Worm (Caenorhabditis elegans) whole organism, late embryonic: ENCODE data around the gene K11E4.6.
A peak's percentile ranks its signal among the peaks of the same experiment; 100 is the strongest.

ENCODE experiments used
- F13H6.1 ChIP-seq: sonication (generic microtip); optimal IDR thresholded peaks from 2 replicates; lab custom pipeline; 2016; ENCODE audit warnings: missing genetic modification characterization, missing compliant biosample characterization
- K09A11.1 ChIP-seq: sonication (generic microtip); optimal IDR thresholded peaks from 2 replicates; lab custom pipeline; 2017; ENCODE audit warnings: antibody characterized with exemption, mild to moderate bottlenecking, missing genetic modification characterization, missing compliant biosample characterization; ENCODE audit not compliant: insufficient read depth
- T23F11.4 ChIP-seq: fragments of 200-800 bp; sonication (Bioruptor generic); optimal IDR thresholded peaks from 2 replicates; lab custom pipeline; 2018; ENCODE audit warnings: mild to moderate bottlenecking, missing genetic modification characterization, missing compliant biosample characterization
- Y22D7AL.16 ChIP-seq: sonication (generic microtip); optimal IDR thresholded peaks from 2 replicates; lab custom pipeline; 2016; ENCODE audit warnings: missing genetic modification characterization, missing compliant biosample characterization
- ahr-1 ChIP-seq: sonication (generic microtip); optimal IDR thresholded peaks from 2 replicates; lab custom pipeline; 2016; ENCODE audit warnings: missing genetic modification characterization, missing compliant biosample characterization
- ceh-18 ChIP-seq: sonication (generic microtip); optimal IDR thresholded peaks from 2 replicates; lab custom pipeline; 2016; ENCODE audit warnings: missing genetic modification characterization, missing compliant biosample characterization
- ceh-2 ChIP-seq: sonication (generic microtip); optimal IDR thresholded peaks from 2 replicates; lab custom pipeline; 2016; ENCODE audit warnings: missing genotype, missing genetic modification characterization, missing compliant biosample characterization
- ceh-22 ChIP-seq: sonication (generic microtip); optimal IDR thresholded peaks from 2 replicates; lab custom pipeline; 2017; ENCODE audit warnings: missing biosample characterization, missing genetic modification characterization
- ceh-34 ChIP-seq: sonication (generic microtip); optimal IDR thresholded peaks from 2 replicates; lab custom pipeline; 2016; ENCODE audit warnings: mild to moderate bottlenecking, missing genetic modification characterization, missing compliant biosample characterization
- ceh-48 ChIP-seq: sonication (generic microtip); optimal IDR thresholded peaks from 2 replicates; lab custom pipeline; 2016; ENCODE audit warnings: missing genetic modification characterization, inconsistent platforms, missing compliant biosample characterization
- ceh-6 ChIP-seq: fragments of 200-800 bp; sonication (Bioruptor generic); optimal IDR thresholded peaks from 2 replicates; lab custom pipeline; 2018; ENCODE audit warnings: mild to moderate bottlenecking, missing genetic modification characterization, missing compliant biosample characterization
- ceh-9 ChIP-seq: sonication (generic microtip); optimal IDR thresholded peaks from 2 replicates; lab custom pipeline; 2016; ENCODE audit warnings: mild to moderate bottlenecking, missing genetic modification characterization, inconsistent platforms, missing compliant biosample characterization
- che-1 ChIP-seq: sonication (generic microtip); optimal IDR thresholded peaks from 2 replicates; lab custom pipeline; 2016; ENCODE audit warnings: mild to moderate bottlenecking, missing genetic modification characterization, missing compliant biosample characterization
- dmd-4 ChIP-seq: sonication (generic microtip); optimal IDR thresholded peaks from 2 replicates; lab custom pipeline; 2016; ENCODE audit warnings: borderline replicate concordance, missing genetic modification characterization, missing compliant biosample characterization
- dve-1 ChIP-seq: sonication (generic microtip); optimal IDR thresholded peaks from 2 replicates; lab custom pipeline; 2017; ENCODE audit warnings: antibody characterized with exemption, mild to moderate bottlenecking, missing genetic modification characterization, missing compliant biosample characterization
- eyg-1 ChIP-seq: sonication (generic microtip); optimal IDR thresholded peaks from 2 replicates; lab custom pipeline; 2016; ENCODE audit warnings: missing genotype, missing genetic modification characterization, missing compliant biosample characterization
- fax-1 ChIP-seq: sonication (generic microtip); optimal IDR thresholded peaks from 2 replicates; lab custom pipeline; 2016; ENCODE audit warnings: missing genotype, missing genetic modification characterization, missing compliant biosample characterization
- fkh-10 ChIP-seq: fragments of 150-350 bp; optimal IDR thresholded peaks from 2 replicates; lab custom pipeline; 2014; ENCODE audit warnings: missing biosample characterization, missing genetic modification reagents, missing genetic modification characterization
- hlh-30 ChIP-seq: sonication (generic microtip); optimal IDR thresholded peaks from 2 replicates; lab custom pipeline; 2017; ENCODE audit warnings: antibody characterized with exemption, missing genetic modification characterization, missing compliant biosample characterization; ENCODE audit not compliant: insufficient read depth
- hlh-8 ChIP-seq: sonication (generic microtip); optimal IDR thresholded peaks from 2 replicates; lab custom pipeline; 2016; ENCODE audit warnings: missing genotype, missing genetic modification characterization, missing compliant biosample characterization
- lin-11 ChIP-seq: fragments of 200-800 bp; sonication (Bioruptor generic); optimal IDR thresholded peaks from 2 replicates; lab custom pipeline; 2018; ENCODE audit warnings: mild to moderate bottlenecking, missing genetic modification characterization, missing compliant biosample characterization
- madf-2 ChIP-seq: sonication (generic microtip); optimal IDR thresholded peaks from 2 replicates; lab custom pipeline; 2017; ENCODE audit warnings: missing genetic modification characterization, missing compliant biosample characterization
- nfya-1 ChIP-seq: sonication (generic microtip); optimal IDR thresholded peaks from 2 replicates; lab custom pipeline; 2017; ENCODE audit warnings: missing genetic modification characterization, mild to moderate bottlenecking, missing compliant biosample characterization, antibody characterized with exemption, moderate library complexity
- nhr-232 ChIP-seq: sonication (generic microtip); optimal IDR thresholded peaks from 2 replicates; lab custom pipeline; 2016; ENCODE audit warnings: missing genetic modification characterization, missing compliant biosample characterization
- npax-4 ChIP-seq: sonication (generic microtip); optimal IDR thresholded peaks from 2 replicates; lab custom pipeline; 2016; ENCODE audit warnings: missing genetic modification characterization, missing compliant biosample characterization
- odd-2 ChIP-seq: sonication (generic microtip); optimal IDR thresholded peaks from 2 replicates; lab custom pipeline; 2017; ENCODE audit warnings: antibody characterized with exemption, mild to moderate bottlenecking, missing genetic modification characterization, missing compliant biosample characterization
- pag-3 ChIP-seq: sonication (generic microtip); optimal IDR thresholded peaks from 2 replicates; lab custom pipeline; 2016; ENCODE audit warnings: missing compliant biosample characterization, missing genetic modification characterization, borderline replicate concordance
- pat-9 ChIP-seq: fragments of 200-800 bp; sonication (Bioruptor generic); optimal IDR thresholded peaks from 2 replicates; lab custom pipeline; 2018; ENCODE audit warnings: mild to moderate bottlenecking, missing genetic modification characterization, moderate library complexity, missing compliant biosample characterization
- pax-1 ChIP-seq: fragments of 150-350 bp; optimal IDR thresholded peaks from 2 replicates; lab custom pipeline; 2014; ENCODE audit warnings: missing biosample characterization, missing genetic modification characterization
- pha-4 ChIP-seq: fragments of 150-350 bp; optimal IDR thresholded peaks from 2 replicates; lab custom pipeline; 2018; ENCODE audit warnings: missing biosample characterization, missing genetic modification reagents, missing genetic modification characterization
- rnt-1 ChIP-seq: sonication (generic microtip); optimal IDR thresholded peaks from 2 replicates; lab custom pipeline; 2016; ENCODE audit warnings: missing genetic modification characterization, missing compliant biosample characterization
- sdc-2 ChIP-seq: sonication (generic microtip); optimal IDR thresholded peaks from 2 replicates; lab custom pipeline; 2016; ENCODE audit warnings: missing genotype, missing genetic modification characterization, missing compliant biosample characterization
- sox-2 ChIP-seq: fragments of 200-800 bp; sonication (Bioruptor generic); IDR thresholded peaks from 2 replicates; pipeline ENCODE4 v1.3.6; 2022; ENCODE audit warnings: missing genetic modification reagents, missing genetic modification characterization, missing compliant biosample characterization
- sox-4 ChIP-seq: sonication (generic microtip); optimal IDR thresholded peaks from 2 replicates; lab custom pipeline; 2017; ENCODE audit warnings: mild to moderate bottlenecking, missing genetic modification characterization, inconsistent platforms, missing compliant biosample characterization
- syd-9 ChIP-seq: sonication (generic microtip); optimal IDR thresholded peaks from 2 replicates; lab custom pipeline; 2016; ENCODE audit warnings: mild to moderate bottlenecking, missing genetic modification characterization, moderate library complexity, missing compliant biosample characterization
- tbx-7 ChIP-seq: sonication (generic microtip); optimal IDR thresholded peaks from 2 replicates; lab custom pipeline; 2016; ENCODE audit warnings: missing genotype, missing genetic modification characterization, missing compliant biosample characterization
- unc-3 ChIP-seq, 2 experiments: fragments of 200-800 bp in 1 of 2; sonication (Bioruptor generic) in 1 of 2; sonication (generic microtip) in 1 of 2; conservative IDR thresholded peaks in 1 of 2; optimal IDR thresholded peaks in 1 of 2; 2 replicates each; pipeline versions ENCODE4 v1.3.6 to Lab custom; 2016 to 2022; ENCODE audit warnings: missing compliant biosample characterization in 2 of 2, missing genetic modification characterization in 2 of 2, missing genetic modification reagents in 1 of 2
- unc-42 ChIP-seq: sonication (generic microtip); optimal IDR thresholded peaks from 2 replicates; lab custom pipeline; 2016; ENCODE audit warnings: missing genotype, missing genetic modification characterization, missing compliant biosample characterization
- unc-86 ChIP-seq: sonication (generic microtip); optimal IDR thresholded peaks from 2 replicates; lab custom pipeline; 2016; ENCODE audit warnings: missing genetic modification characterization, missing compliant biosample characterization
- zip-5 ChIP-seq: sonication (generic microtip); optimal IDR thresholded peaks from 2 replicates; lab custom pipeline; 2016; ENCODE audit warnings: missing genetic modification characterization, missing compliant biosample characterization

Gene K11E4.6

DNA sequence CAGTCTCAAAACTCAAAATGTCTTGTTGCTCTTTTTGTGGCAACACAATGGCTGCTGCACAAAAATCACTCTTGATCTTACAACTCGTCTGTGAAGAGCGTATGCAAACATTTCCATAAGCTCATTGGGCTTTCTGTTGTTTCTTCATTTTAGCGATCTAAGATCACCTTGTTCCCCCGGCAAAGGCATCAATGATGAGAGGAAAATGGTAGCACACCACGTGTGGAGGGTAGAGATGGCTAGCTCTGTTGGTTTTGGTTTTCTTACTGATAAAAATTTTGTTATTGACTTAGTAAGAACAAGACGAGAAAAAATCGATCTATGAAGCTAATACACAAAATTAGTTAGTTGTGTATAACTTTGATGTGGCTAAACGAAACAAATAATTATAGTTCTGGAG is 23.5 kb downstream of the K11E4.6 start:
- TF ChIP-seq npax-4 (tag; lab: Kevin White, UChicago), result no peak
- no peak for TF ChIP-seq ceh-2 (tag; lab: Kevin White, UChicago)
- TF ChIP-seq ceh-48, result no peak
- no peak for TF ChIP-seq nhr-232 (tag; lab: Kevin White, UChicago)
- no peak for TF ChIP-seq pat-9 (tag; lab: Kevin White, UChicago)
- TF ChIP-seq rnt-1 (tag; lab: Kevin White, UChicago), result no peak
- TF ChIP-seq madf-2 (tag; lab: Kevin White, UChicago), result no peak
- no peak for TF ChIP-seq ceh-9 (tag; lab: Kevin White, UChicago)
- TF ChIP-seq, all 69 proteins: peak for 0

ce11 chrX:13752822-13753581 is 28.5 kb downstream of the K11E4.6 start:
- TF ChIP-seq T23F11.4 (GFP tag; lab: Kevin White, UChicago) (no peak), nfya-1 (tag; lab: Kevin White, UChicago) (peak; percentile 2), hlh-30 (no peak), nhr-232 (tag; lab: Kevin White, UChicago) (no peak), npax-4 (tag; lab: Kevin White, UChicago) (no peak)

DNA sequence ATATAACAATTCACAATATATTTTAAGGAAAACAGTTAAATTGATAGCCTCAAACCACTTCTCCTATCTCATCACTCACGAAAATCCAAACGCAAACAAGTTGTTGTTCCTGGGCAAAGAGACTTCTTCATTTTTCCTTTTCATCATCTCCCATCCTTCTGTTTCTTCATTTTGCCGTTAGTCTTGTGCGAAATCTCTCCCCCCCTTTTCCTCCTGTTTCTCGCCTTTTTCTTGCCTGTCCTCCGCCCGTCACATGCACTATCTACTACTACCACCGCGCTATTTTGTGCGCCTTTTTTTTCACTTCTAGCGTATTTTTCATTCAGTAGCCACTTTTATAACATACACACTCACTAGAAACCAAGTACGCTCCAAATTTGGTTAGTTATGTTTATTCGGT is 30.0 kb downstream of the K11E4.6 start:
- TF ChIP-seq unc-42 (tag; lab: Kevin White, UChicago), result peak; percentile 42
- TF ChIP-seq hlh-30, result peak; percentile 17
- peak; percentile 3 for TF ChIP-seq syd-9 (tag; lab: Kevin White, UChicago)
- TF ChIP-seq sdc-2 (tag; lab: Kevin White, UChicago), result no peak
- peak; percentile 46 for TF ChIP-seq ceh-18 (tag; lab: Kevin White, UChicago)

DNA sequence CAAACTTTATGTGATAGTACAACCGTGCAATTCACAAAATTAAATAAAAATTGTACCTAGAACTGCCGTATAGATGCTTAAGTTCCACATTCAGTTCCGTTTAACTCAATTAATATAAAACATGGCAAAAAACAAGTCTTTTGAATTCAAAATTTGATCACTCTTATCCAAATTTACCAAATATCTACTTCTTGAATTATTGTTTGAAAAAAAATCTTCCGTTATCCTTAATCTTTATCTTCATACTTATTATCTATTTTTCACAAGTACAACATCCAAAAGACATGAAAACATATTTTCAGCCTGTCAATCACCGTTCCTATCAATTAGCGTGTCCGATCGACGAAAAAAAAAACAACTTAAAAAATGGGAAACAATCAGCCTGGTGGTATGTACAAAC is 31.0 kb downstream of the K11E4.6 start, which contains the start of gene aakb-1:
aakb-1 (plus strand) TSS at position 301 of the 400 bp plus-strand sequence.
- TF ChIP-seq ceh-34 (tag; lab: Kevin White, UChicago) (no peak), ahr-1 (no peak), pag-3 (no peak), ceh-48 (no peak), rnt-1 (tag; lab: Kevin White, UChicago) (no peak), lin-11 (no peak), dmd-4 (tag; lab: Kevin White, UChicago) (no peak), odd-2 (tag; lab: Kevin White, UChicago) (no peak), syd-9 (tag; lab: Kevin White, UChicago) (no peak), sox-4 (tag; lab: Kevin White, UChicago) (no peak), che-1 (tag; lab: Kevin White, UChicago) (no peak), pax-1 (tag; lab: Kevin White, UChicago) (no peak), F13H6.1 (tag; lab: Kevin White, UChicago) (no peak), fkh-10 (no peak), eyg-1 (tag; lab: Kevin White, UChicago) (no peak), Y22D7AL.16 (tag; lab: Kevin White, UChicago) (no peak), zip-5 (tag; lab: Kevin White, UChicago) (no peak), unc-42 (tag; lab: Kevin White, UChicago) (no peak), unc-86 (tag; lab: Kevin White, UChicago) (no peak), nhr-232 (tag; lab: Kevin White, UChicago) (no peak)

DNA sequence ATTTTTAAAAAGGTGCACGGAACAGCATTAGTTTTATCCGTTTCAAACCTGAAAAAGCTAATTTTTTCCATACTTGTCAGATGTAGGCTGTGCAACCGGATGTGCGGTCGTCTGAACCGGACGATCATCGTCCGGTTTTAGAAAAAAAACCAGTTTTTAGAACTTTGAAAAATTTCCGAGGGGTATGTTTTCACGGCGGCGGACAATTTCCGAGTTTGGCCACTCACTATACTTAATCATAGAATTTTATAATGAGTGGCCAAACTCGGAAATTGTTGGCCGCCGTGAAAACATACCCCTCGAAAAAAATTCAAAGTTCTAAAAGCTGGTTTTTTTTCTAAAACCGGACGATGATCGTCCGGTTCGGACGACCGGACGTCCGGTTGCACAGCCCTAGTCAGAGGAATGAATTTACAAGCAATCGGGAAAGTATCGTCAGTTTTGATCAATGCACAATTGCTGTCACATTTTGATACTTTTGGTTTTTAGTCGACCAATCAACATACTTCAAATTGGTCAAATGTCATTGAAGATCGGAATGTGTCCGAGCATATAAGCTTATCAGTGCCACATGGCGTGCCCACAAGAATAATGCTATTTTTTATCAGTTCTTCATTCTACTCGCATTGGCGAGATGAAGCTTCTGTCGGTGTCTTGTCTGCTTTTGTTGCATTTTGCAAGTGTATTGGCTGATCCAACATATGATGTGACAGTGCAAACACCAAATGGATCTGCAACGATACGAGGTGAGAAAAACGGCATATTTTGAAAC is 35.4 kb downstream of the K11E4.6 start, which contains the start of gene cest-13:
cest-13 (plus strand) TSS at position 562 of the 772 bp plus-strand sequence.
- no peak for TF ChIP-seq npax-4 (tag; lab: Kevin White, UChicago)
- TF ChIP-seq K09A11.1 (tag; lab: Kevin White, UChicago), result no peak
- no peak for TF ChIP-seq sox-2 (GFP tag; lab: Robert Waterston, UW)
- TF ChIP-seq nhr-232 (tag; lab: Kevin White, UChicago), result no peak
- TF ChIP-seq odd-2 (tag; lab: Kevin White, UChicago), result no peak
- no peak for TF ChIP-seq unc-86 (tag; lab: Kevin White, UChicago)
- no peak for TF ChIP-seq dve-1 (tag; lab: Kevin White, UChicago)
- TF ChIP-seq hlh-8 (tag; lab: Kevin White, UChicago), result no peak
- TF ChIP-seq unc-3 (GFP tag; conservative IDR thresholded peaks at IDR 0.05; lab: Robert Waterston, UW), result no peak
- TF ChIP-seq unc-3 (tag; optimal IDR thresholded peaks at IDR 0.05; lab: Kevin White, UChicago), result no peak
- TF ChIP-seq ceh-22 (tag; lab: Kevin White, UChicago), result no peak
- TF ChIP-seq fax-1 (tag; lab: Kevin White, UChicago), result no peak
- no peak for TF ChIP-seq pha-4 (tag; lab: Kevin White, UChicago)
- TF ChIP-seq che-1 (tag; lab: Kevin White, UChicago), result no peak
- TF ChIP-seq ceh-6 (GFP tag; lab: Kevin White, UChicago), result no peak
- no peak for TF ChIP-seq tbx-7
- no peak for TF ChIP-seq eyg-1 (tag; lab: Kevin White, UChicago)
- TF ChIP-seq sdc-2 (tag; lab: Kevin White, UChicago), result no peak
